Worm (Caenorhabditis elegans) whole organism, young adult: Measurements from ENCODE around the gene lap-1.

ENCODE experiments used
- B0035.1 ChIP-seq: sonication (generic microtip); optimal IDR thresholded peaks from 2 replicates; lab custom pipeline; 2016; ENCODE audit warnings: missing genetic modification characterization, mild to moderate bottlenecking, missing compliant biosample characterization, missing genotype, missing genetic modification reagents
- C06A6.2 ChIP-seq: fragments of 200-800 bp; sonication (Bioruptor generic); conservative IDR thresholded peaks from 2 replicates; pipeline ENCODE4 v1.3.6; 2022; ENCODE audit warnings: missing genetic modification characterization, missing compliant biosample characterization
- F57A8.1 ChIP-seq: fragments of 200-800 bp; sonication (Bioruptor generic); optimal IDR thresholded peaks from 2 replicates; lab custom pipeline; 2018; ENCODE audit warnings: mild to moderate bottlenecking, missing genetic modification characterization, moderate library complexity, missing compliant biosample characterization
- Y56A3A.18 ChIP-seq: fragments of 200-800 bp; sonication (Bioruptor generic); IDR thresholded peaks from 2 replicates; pipeline ENCODE4 v1.3.6; 2022; ENCODE audit warnings: missing genetic modification reagents, missing genetic modification characterization, missing compliant biosample characterization
- Y95B8A.8 ChIP-seq: fragments of 200-800 bp; sonication (Bioruptor generic); IDR thresholded peaks from 2 replicates; pipeline ENCODE4 v1.3.6; 2022; ENCODE audit warnings: missing genetic modification reagents, missing genetic modification characterization, missing compliant biosample characterization
- bed-2 ChIP-seq: fragments of 200-800 bp; sonication (Bioruptor generic); IDR thresholded peaks from 2 replicates; pipeline ENCODE4 v1.3.6; 2022; ENCODE audit warnings: missing genetic modification reagents, missing genetic modification characterization, missing compliant biosample characterization
- cebp-1 ChIP-seq, 2 experiments: fragments of 200-800 bp in 1 of 2; sonication (Bioruptor generic) in 1 of 2; sonication (generic microtip) in 1 of 2; IDR thresholded peaks in 1 of 2; optimal IDR thresholded peaks in 1 of 2; 2 replicates each; pipeline versions ENCODE4 v1.3.6 to Lab custom; 2017 to 2022; ENCODE audit warnings: missing compliant biosample characterization in 2 of 2, missing genetic modification characterization in 2 of 2, mild to moderate bottlenecking in 1 of 2, missing genetic modification reagents in 1 of 2, moderate library complexity in 1 of 2
- cebp-2 ChIP-seq: fragments of 200-800 bp; sonication (Bioruptor generic); IDR thresholded peaks from 2 replicates; pipeline ENCODE4 v1.3.6; 2022; ENCODE audit warnings: missing genetic modification characterization, missing compliant biosample characterization
- ceh-100 ChIP-seq: fragments of 200-800 bp; sonication (Bioruptor generic); IDR thresholded peaks from 2 replicates; pipeline ENCODE4 v1.3.6; 2022; ENCODE audit warnings: missing genetic modification reagents, missing genetic modification characterization, missing compliant biosample characterization
- ceh-27 ChIP-seq: fragments of 200-800 bp; sonication (Bioruptor generic); optimal IDR thresholded peaks from 2 replicates; lab custom pipeline; 2018; ENCODE audit warnings: mild to moderate bottlenecking, missing genetic modification characterization, moderate library complexity, missing compliant biosample characterization
- dox-1 ChIP-seq: fragments of 200-800 bp; sonication (Bioruptor generic); IDR thresholded peaks from 2 replicates; pipeline ENCODE4 v1.3.6; 2022; ENCODE audit warnings: missing genetic modification reagents, missing genetic modification characterization, missing compliant biosample characterization
- dpff-1 ChIP-seq: sonication (generic microtip); optimal IDR thresholded peaks from 2 replicates; lab custom pipeline; 2017; ENCODE audit warnings: mild to moderate bottlenecking, missing genetic modification characterization, missing compliant biosample characterization
- dpl-1 ChIP-seq: fragments of 150-350 bp; optimal IDR thresholded peaks from 2 replicates; lab custom pipeline; 2014; ENCODE audit warnings: missing biosample characterization, missing genetic modification reagents, missing genetic modification characterization
- egl-18 ChIP-seq: fragments of 200-800 bp; sonication (Bioruptor generic); IDR thresholded peaks from 2 replicates; pipeline ENCODE4 v1.3.6; 2022; ENCODE audit warnings: missing genetic modification reagents, missing genetic modification characterization, missing compliant biosample characterization
- ets-4 ChIP-seq: fragments of 200-800 bp; sonication (Bioruptor generic); optimal IDR thresholded peaks from 2 replicates; lab custom pipeline; 2018; ENCODE audit warnings: mild to moderate bottlenecking, missing genetic modification characterization, missing compliant biosample characterization
- let-526 ChIP-seq: fragments of 200-800 bp; sonication (Bioruptor generic); IDR thresholded peaks from 2 replicates; pipeline ENCODE4 v1.3.6; 2022; ENCODE audit warnings: missing genetic modification reagents, missing genetic modification characterization, missing compliant biosample characterization
- nfyb-1 ChIP-seq: fragments of 200-800 bp; sonication (Bioruptor generic); IDR thresholded peaks from 2 replicates; pipeline ENCODE4 v1.3.6; 2022; ENCODE audit warnings: missing genetic modification reagents, missing genetic modification characterization, missing compliant biosample characterization
- nhr-27 ChIP-seq: fragments of 200-800 bp; sonication (Bioruptor generic); optimal IDR thresholded peaks from 2 replicates; lab custom pipeline; 2018; ENCODE audit warnings: mild to moderate bottlenecking, missing genetic modification characterization, moderate library complexity, missing compliant biosample characterization
- nhr-80 ChIP-seq: sonication (generic microtip); optimal IDR thresholded peaks from 2 replicates; lab custom pipeline; 2016; ENCODE audit warnings: missing genetic modification characterization, missing compliant biosample characterization
- pbrm-1 ChIP-seq: fragments of 200-800 bp; sonication (Bioruptor generic); IDR thresholded peaks from 2 replicates; pipeline ENCODE4 v1.3.6; 2022; ENCODE audit warnings: missing genetic modification reagents, missing genetic modification characterization, missing compliant biosample characterization
- rec-8 ChIP-seq, 2 experiments: sonication (generic microtip); optimal IDR thresholded peaks; 2 replicates each; lab custom pipeline; 2016; ENCODE audit warnings: mild to moderate bottlenecking in 2 of 2, missing genetic modification characterization in 2 of 2, missing genetic modification reagents in 2 of 2, missing genotype in 2 of 2, missing biosample characterization in 1 of 2, missing compliant biosample characterization in 1 of 2, moderate library complexity in 1 of 2
- rpc-1 ChIP-seq, 2 experiments: fragments of 150-350 bp in 1 of 2; sonication (generic microtip) in 1 of 2; optimal IDR thresholded peaks; 2 replicates each; lab custom pipeline; 2014 to 2018; ENCODE audit warnings: missing biosample characterization in 1 of 2, missing genetic modification characterization in 1 of 2, missing genetic modification reagents in 1 of 2, missing genotype in 1 of 2
- sea-2 ChIP-seq: fragments of 200-800 bp; sonication (Bioruptor generic); IDR thresholded peaks from 2 replicates; pipeline ENCODE4 v1.3.6; 2022; ENCODE audit warnings: missing genetic modification characterization, missing compliant biosample characterization
- snpc-1.1 ChIP-seq: sonication (generic microtip); optimal IDR thresholded peaks from 2 replicates; lab custom pipeline; 2017; ENCODE audit warnings: missing genetic modification characterization, mild to moderate bottlenecking, missing compliant biosample characterization, antibody characterized with exemption, moderate library complexity, missing genotype, missing genetic modification reagents; ENCODE audit not compliant: insufficient read depth
- snpc-1.3 ChIP-seq: sonication (generic microtip); optimal IDR thresholded peaks from 2 replicates; lab custom pipeline; 2017; ENCODE audit warnings: missing genetic modification characterization, mild to moderate bottlenecking, missing compliant biosample characterization, antibody characterized with exemption, moderate library complexity, missing genotype, missing genetic modification reagents; ENCODE audit not compliant: insufficient read depth
- somi-1 ChIP-seq: fragments of 200-800 bp; sonication (Bioruptor generic); optimal IDR thresholded peaks from 2 replicates; lab custom pipeline; 2018; ENCODE audit warnings: mild to moderate bottlenecking, missing genetic modification characterization, missing compliant biosample characterization
- tbx-9 ChIP-seq: sonication (generic microtip); optimal IDR thresholded peaks from 2 replicates; lab custom pipeline; 2016; ENCODE audit warnings: borderline replicate concordance, missing genetic modification characterization, inconsistent platforms, missing compliant biosample characterization
- tlf-1 ChIP-seq: fragments of 200-800 bp; sonication (Bioruptor generic); optimal IDR thresholded peaks from 2 replicates; lab custom pipeline; 2018; ENCODE audit warnings: mild to moderate bottlenecking, missing genetic modification characterization, missing compliant biosample characterization
- unc-130 ChIP-seq: sonication (generic microtip); optimal IDR thresholded peaks from 2 replicates; lab custom pipeline; 2016; ENCODE audit warnings: missing genetic modification reagents, missing genetic modification characterization, missing compliant biosample characterization
- zfh-2 ChIP-seq: fragments of 200-800 bp; sonication (Bioruptor generic); conservative IDR thresholded peaks from 2 replicates; pipeline ENCODE4 v1.3.6; 2022; ENCODE audit warnings: missing genetic modification reagents, missing genetic modification characterization, missing compliant biosample characterization
- ztf-3 ChIP-seq: fragments of 200-800 bp; sonication (Bioruptor generic); optimal IDR thresholded peaks from 2 replicates; lab custom pipeline; 2018; ENCODE audit warnings: mild to moderate bottlenecking, missing genetic modification characterization, missing compliant biosample characterization

The lap-1 gene

ce11 chrIII:8403507-8403906 is 1.8 kb upstream of the lap-1 start, which contains the start of gene cutc-1:
Gene cutc-1 (minus strand): TSS chrIII:8403607.
- no peak for TF ChIP-seq let-526 (GFP tag; lab: Robert Waterston, UW)
- TF ChIP-seq tbx-9 (tag; lab: Kevin White, UChicago): no peak
- no peak for TF ChIP-seq ceh-100 (GFP tag; lab: Robert Waterston, UW)
- TF ChIP-seq zfh-2 (GFP tag; lab: Robert Waterston, UW): no peak
- TF ChIP-seq egl-18 (GFP tag; lab: Robert Waterston, UW): no peak
- TF ChIP-seq unc-130 (GFP tag; lab: Kevin White, UChicago): no peak
- no peak for TF ChIP-seq snpc-1.3 (tag; lab: Kevin White, UChicago)
- TF ChIP-seq dpl-1 (GFP tag; lab: Kevin White, UChicago): no peak
- TF ChIP-seq dpff-1 (tag; lab: Kevin White, UChicago): no peak
- TF ChIP-seq somi-1 (GFP tag; lab: Kevin White, UChicago): no peak

ce11 chrIII:8402633-8403032 is 905 bp upstream of the lap-1 start:
- TF ChIP-seq dpff-1 (tag; lab: Kevin White, UChicago): no peak
- TF ChIP-seq C06A6.2: no peak
- TF ChIP-seq bed-2 (GFP tag; lab: Robert Waterston, UW): no peak
- no peak for TF ChIP-seq nhr-27 (tag; lab: Kevin White, UChicago)
- no peak for TF ChIP-seq pbrm-1
- no peak for TF ChIP-seq ztf-3 (GFP tag; lab: Kevin White, UChicago)

ce11 chrIII:8400478-8400877 is 1.2 kb downstream of the lap-1 start:
- TF ChIP-seq cebp-2 (GFP tag; lab: Robert Waterston, UW): no peak
- no peak for TF ChIP-seq ceh-27 (GFP tag; lab: Kevin White, UChicago)
- TF ChIP-seq dox-1 (GFP tag; lab: Robert Waterston, UW): peak; percentile 44; the same call in 1 of the 2 replicates
- no peak for TF ChIP-seq Y95B8A.8
- no peak for TF ChIP-seq snpc-1.1 (tag; lab: Kevin White, UChicago)
- 0 out of 2 replicates have a peak, but pooled peaks have one; percentile 42 for TF ChIP-seq nfyb-1 (GFP tag; lab: Robert Waterston, UW)
- peak; percentile 97 for TF ChIP-seq nhr-80 (tag; lab: Kevin White, UChicago)
- TF ChIP-seq cebp-1 (GFP tag; IDR thresholded peaks at IDR 0.05; lab: Robert Waterston, UW): 0 out of 2 replicates have a peak, but pooled peaks have one; percentile 35
- no peak for TF ChIP-seq cebp-1 (tag; optimal IDR thresholded peaks at IDR 0.05; lab: Kevin White, UChicago)
- peak; percentile 66 for TF ChIP-seq ets-4 (GFP tag; lab: Kevin White, UChicago)
- TF ChIP-seq rec-8 (tag; optimal IDR thresholded peaks at IDR 0.05; lab: Kevin White, UChicago): no peak

ce11 chrIII:8398411-8398810 is 3.3 kb downstream of the lap-1 start, which contains the start of gene ZK353.2:
Gene ZK353.2 (plus strand): TSS chrIII:8398711.
- no peak for TF ChIP-seq B0035.1 (tag; lab: Kevin White, UChicago)
- no peak for TF ChIP-seq ztf-3 (GFP tag; lab: Kevin White, UChicago)
- TF ChIP-seq nhr-80 (tag; lab: Kevin White, UChicago): no peak
- TF ChIP-seq tlf-1 (GFP tag; lab: Kevin White, UChicago): no peak
- TF ChIP-seq sea-2 (GFP tag; lab: Robert Waterston, UW): no peak
- TF ChIP-seq pbrm-1: no peak
- TF ChIP-seq Y56A3A.18 (GFP tag; lab: Robert Waterston, UW): no peak
- TF ChIP-seq F57A8.1 (GFP tag; lab: Kevin White, UChicago): no peak
- no peak for TF ChIP-seq rpc-1 (optimal IDR thresholded peaks at IDR 0.05; lab: Kevin White, UChicago)
- TF ChIP-seq rpc-1 (tag; optimal IDR thresholded peaks at IDR 0.05; lab: Kevin White, UChicago): no peak
